Worm (Caenorhabditis elegans): ENCODE results near the gene str-18.

DNA sequence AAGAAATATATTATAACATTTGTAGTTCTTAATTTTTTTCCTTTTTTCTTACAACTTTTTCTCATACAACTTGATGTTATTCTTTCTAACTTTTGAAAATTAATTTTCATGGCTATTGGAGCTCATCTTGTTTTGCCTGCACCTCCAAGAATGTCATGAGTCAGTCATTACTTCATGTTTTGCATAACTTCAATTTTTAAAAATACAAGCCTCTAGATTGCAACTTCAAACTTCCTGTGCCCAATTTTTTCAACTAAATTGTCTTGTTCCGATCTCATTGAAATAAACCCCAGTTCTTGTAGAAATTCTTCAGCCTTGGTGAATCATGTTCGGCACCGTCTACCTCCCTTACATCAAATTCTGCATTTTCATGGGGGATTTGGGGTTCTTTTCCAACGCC is 16.7 kb upstream of the str-18 start, which contains the start of gene str-9:
- no peak for TF ChIP-seq ama-1 (optimal IDR thresholded peaks at IDR 0.05)
- no peak for TF ChIP-seq flt-1 (GFP tag; IDR thresholded peaks at IDR 0.05)
- no peak for TF ChIP-seq ets-7 (tag; optimal IDR thresholded peaks at IDR 0.05)
- no peak for TF ChIP-seq hmg-4 (GFP tag; optimal IDR thresholded peaks at IDR 0.05)
- no peak for TF ChIP-seq F13C5.2 (tag; optimal IDR thresholded peaks at IDR 0.05)
- no peak for TF ChIP-seq scrt-1 (GFP tag; IDR thresholded peaks at IDR 0.05)
- no peak for TF ChIP-seq sea-1 (GFP tag; conservative IDR thresholded peaks at IDR 0.05)
- no peak for TF ChIP-seq pes-1 (GFP tag; IDR thresholded peaks at IDR 0.05)
- no peak for TF ChIP-seq tra-4 (tag; optimal IDR thresholded peaks at IDR 0.05)
- TF ChIP-seq hnd-1 (tag; optimal IDR thresholded peaks at IDR 0.05), result no peak
